Worm (Caenorhabditis elegans): ENCODE results near the gene fipr-1.

fipr-1 gene

ce11 chrV:12329173-12329572 lies 32.4 kb downstream of the fipr-1 start:
- TF ChIP-seq elt-1 (tag; optimal IDR thresholded peaks at IDR 0.05) = peak; percentile 57
- TF ChIP-seq egl-5 (tag; optimal IDR thresholded peaks at IDR 0.05) = no peak

ce11 chrV:12326638-12327037 lies 34.9 kb downstream of the fipr-1 start:
- TF ChIP-seq hmg-11 (tag; optimal IDR thresholded peaks at IDR 0.05) (peak; percentile 3), elt-3 (tag; optimal IDR thresholded peaks at IDR 0.05) (no peak), daf-12 (tag; optimal IDR thresholded peaks at IDR 0.05) (no peak), lin-39 (tag; optimal IDR thresholded peaks at IDR 0.05) (peak; percentile 56), ceh-82 (tag; optimal IDR thresholded peaks at IDR 0.05) (no peak), snpc-4 (tag; optimal IDR thresholded peaks at IDR 0.05) (no peak), zag-1 (tag; optimal IDR thresholded peaks at IDR 0.05) (no peak), nfya-1 (tag; optimal IDR thresholded peaks at IDR 0.05; ENCODE audit: insufficient read depth) (peak; percentile 22)

- TF ChIP-seq nhr-43 (tag; optimal IDR thresholded peaks at IDR 0.05; ENCODE audit: poor library complexity, severe bottlenecking) (peak; percentile 59), lsy-12 (tag; optimal IDR thresholded peaks at IDR 0.05) (peak; percentile 29), egl-27 (tag; optimal IDR thresholded peaks at IDR 0.05) (no peak), egl-5 (tag; optimal IDR thresholded peaks at IDR 0.05) (no peak), mml-1 (tag; optimal IDR thresholded peaks at IDR 0.05) (no peak)
Observed at ce11 chrV:12320274-12320839, 41.2 kb downstream of the fipr-1 start.

- TF ChIP-seq nfya-1 (tag; optimal IDR thresholded peaks at IDR 0.05; ENCODE audit: insufficient read depth) (peak; percentile 94), nhr-43 (tag; optimal IDR thresholded peaks at IDR 0.05; ENCODE audit: poor library complexity, severe bottlenecking) (peak; percentile 14), elt-1 (tag; optimal IDR thresholded peaks at IDR 0.05) (peak; percentile 45), fkh-2 (tag; optimal IDR thresholded peaks at IDR 0.05) (no peak), ztf-4 (tag; optimal IDR thresholded peaks at IDR 0.05) (no peak), pha-4 (tag; optimal IDR thresholded peaks at IDR 0.05) (peak; percentile 93), nhr-25 (tag; optimal IDR thresholded peaks at IDR 0.05) (peak; percentile 80), nhr-77 (tag; optimal IDR thresholded peaks at IDR 0.05) (no peak), egl-5 (tag; optimal IDR thresholded peaks at IDR 0.05) (peak; percentile 90), lin-39 (tag; optimal IDR thresholded peaks at IDR 0.05) (peak; percentile 79), snpc-4 (tag; optimal IDR thresholded peaks at IDR 0.05) (peak; percentile 81), elt-3 (tag; optimal IDR thresholded peaks at IDR 0.05) (no peak), R02D3.7 (tag; optimal IDR thresholded peaks at IDR 0.05) (peak; percentile 41), elt-2 (tag; optimal IDR thresholded peaks at IDR 0.05) (peak; percentile 50), eor-1 (tag; optimal IDR thresholded peaks at IDR 0.05) (peak in 1 of 2 experiments; percentile 4), ceh-28 (tag; optimal IDR thresholded peaks at IDR 0.05) (peak; percentile 41), ama-1 (optimal IDR thresholded peaks at IDR 0.05) (peak; percentile 51), mml-1 (tag; optimal IDR thresholded peaks at IDR 0.05) (no peak), nhr-28 (tag; optimal IDR thresholded peaks at IDR 0.05) (no peak), egl-27 (tag; optimal IDR thresholded peaks at IDR 0.05) (no peak), hmg-11 (tag; optimal IDR thresholded peaks at IDR 0.05) (peak; percentile 85), tbx-2 (tag; optimal IDR thresholded peaks at IDR 0.05) (no peak), mdl-1 (tag; optimal IDR thresholded peaks at IDR 0.05) (no peak), lin-15B (tag; optimal IDR thresholded peaks at IDR 0.05) (peak; percentile 86), pqm-1 (tag; optimal IDR thresholded peaks at IDR 0.05) (no peak), unc-39 (tag; optimal IDR thresholded peaks at IDR 0.05) (no peak), zag-1 (tag; optimal IDR thresholded peaks at IDR 0.05) (no peak)
Observed at ce11 chrV:12317894-12318553, 43.5 kb downstream of the fipr-1 start, which contains the start of the genes R04F11.5 and R04F11.2. TSS of gene R04F11.5 (minus strand) at chrV:12318019. TSS of gene R04F11.2 (plus strand) at chrV:12318381.

ce11 chrV:12317080-12317479 lies 44.5 kb downstream of the fipr-1 start, which contains the start of gene R04F11.3:
TSS of gene R04F11.3 (minus strand) at chrV:12317180.
- TF ChIP-seq ceh-82 (tag; optimal IDR thresholded peaks at IDR 0.05) (no peak), nhr-43 (tag; optimal IDR thresholded peaks at IDR 0.05; ENCODE audit: poor library complexity, severe bottlenecking) (no peak), ama-1 (optimal IDR thresholded peaks at IDR 0.05) (no peak), mml-1 (tag; optimal IDR thresholded peaks at IDR 0.05) (no peak), unc-62 (GFP tag; optimal IDR thresholded peaks at IDR 0.05) (no peak), ztf-11 (tag; optimal IDR thresholded peaks at IDR 0.05) (no peak), hmg-11 (tag; optimal IDR thresholded peaks at IDR 0.05) (no peak), fkh-2 (tag; optimal IDR thresholded peaks at IDR 0.05) (no peak), nhr-11 (tag; optimal IDR thresholded peaks at IDR 0.05) (no peak)

Measured in whole organism, L3 larva.